Worm (Caenorhabditis elegans) whole organism, early embryonic: ENCODE results near the gene valv-1.

ENCODE experiments used
- aly-1 ChIP-seq: sonication (generic microtip); optimal IDR thresholded peaks from 2 replicates; lab custom pipeline; 2016; ENCODE audit warnings: missing genetic modification characterization, missing compliant biosample characterization
- ama-1 ChIP-seq: fragments of 150-350 bp; optimal IDR thresholded peaks from 2 replicates; lab custom pipeline; 2014
- flt-1 ChIP-seq: fragments of 200-800 bp; sonication (Bioruptor generic); IDR thresholded peaks from 2 replicates; pipeline ENCODE4 v1.3.6; 2022; ENCODE audit warnings: missing genetic modification characterization, missing compliant biosample characterization
- scrt-1 ChIP-seq: fragments of 200-800 bp; sonication (Bioruptor generic); IDR thresholded peaks from 2 replicates; pipeline ENCODE4 v1.3.6; 2022; ENCODE audit warnings: missing genetic modification characterization, missing compliant biosample characterization
- tbx-37 ChIP-seq: fragments of 200-800 bp; sonication (Bioruptor generic); conservative IDR thresholded peaks from 2 replicates; pipeline ENCODE4 v1.3.6; 2022; ENCODE audit warnings: missing genetic modification reagents, missing genetic modification characterization, missing compliant biosample characterization
- tra-4 ChIP-seq: sonication (generic microtip); optimal IDR thresholded peaks from 2 replicates; lab custom pipeline; 2017; ENCODE audit warnings: missing genetic modification characterization, missing compliant biosample characterization

ce11 chrIV:7469782-7470413, 24.8 kb upstream of the valv-1 start, which contains the start of gene F55G1.7:
- TF ChIP-seq tra-4 (no peak), aly-1 (tag; lab: Kevin White, UChicago) (no peak), ama-1 (lab: Kevin White, UChicago) (no peak), scrt-1 (GFP tag; lab: Robert Waterston, UW) (no peak), flt-1 (no peak), tbx-37 (GFP tag; lab: Robert Waterston, UW) (no peak)
